Fruit fly (Drosophila melanogaster): ENCODE results near the gene Clp.

Gene Clp

dm6 chr2L:850727-851257, 31.0 kb downstream of the Clp start, which contains the start of gene drongo:
Gene drongo (minus strand): TSS chr2L:851071.
- TF ChIP-seq Lpt (GFP tag; optimal IDR thresholded peaks at IDR 0.05) (peak; percentile 40), CG6792 (GFP tag; optimal IDR thresholded peaks at IDR 0.05) (no peak), eg (GFP tag; IDR thresholded peaks at IDR 0.05) (peak; percentile 51; the same call in 1 of the 3 replicates), CG11762 (GFP tag; optimal IDR thresholded peaks at IDR 0.05; ENCODE audit: insufficient read depth) (no peak), CG15336 (GFP tag; IDR thresholded peaks at IDR 0.05) (peak; percentile 46; the same call in 1 of the 2 replicates), fd85E (GFP tag; optimal IDR thresholded peaks at IDR 0.05) (no peak), CG3032 (tag; optimal IDR thresholded peaks at IDR 0.05) (peak; percentile 11), CG4318 (GFP tag; optimal IDR thresholded peaks at IDR 0.05) (no peak), Sox102F (GFP tag; optimal IDR thresholded peaks at IDR 0.05) (no peak), acj6 (GFP tag; optimal IDR thresholded peaks at IDR 0.05) (no peak), CG6163 (GFP tag; IDR thresholded peaks at IDR 0.05) (peak; percentile 64), cyc (GFP tag; optimal IDR thresholded peaks at IDR 0.05) (peak; percentile 15), Eip78C (GFP tag) (peak; percentile 74), Hr39 (GFP tag; optimal IDR thresholded peaks at IDR 0.05) (no peak), salr (GFP tag; optimal IDR thresholded peaks at IDR 0.05) (no peak), vri (GFP tag; optimal IDR thresholded peaks at IDR 0.05) (peak; percentile 61), fkh (GFP tag; optimal IDR thresholded peaks at IDR 0.05) (peak; percentile 90), net (GFP tag; optimal IDR thresholded peaks at IDR 0.05) (peak; percentile 21), CG32006 (GFP tag; optimal IDR thresholded peaks at IDR 0.05) (no peak), CG6854 (GFP tag; optimal IDR thresholded peaks at IDR 0.05) (peak; percentile 70), CG1621 (tag; optimal IDR thresholded peaks at IDR 0.05) (peak; percentile 13), Ets96B (tag; optimal IDR thresholded peaks at IDR 0.05) (no peak), CG16779 (tag; optimal IDR thresholded peaks at IDR 0.05) (peak; percentile 4), CG6276 (GFP tag; optimal IDR thresholded peaks at IDR 0.05) (no peak), CG6808 (GFP tag; optimal IDR thresholded peaks at IDR 0.05) (peak; percentile 37), Sox15 (GFP tag; optimal IDR thresholded peaks at IDR 0.05) (no peak), OdsH (GFP tag; optimal IDR thresholded peaks at IDR 0.05) (no peak), ss (GFP tag; optimal IDR thresholded peaks at IDR 0.05) (peak; percentile 38 to 48), dsx (GFP tag; optimal IDR thresholded peaks at IDR 0.05; ENCODE audit: poor library complexity, severe bottlenecking) (peak; percentile 58), Blimp-1 (GFP tag; optimal IDR thresholded peaks at IDR 0.05) (no peak), CG8119 (GFP tag; IDR thresholded peaks at IDR 0.05) (peak; percentile 13; the same call in 1 of the 3 replicates), svp (GFP tag) (peak; percentile 86), Smox (GFP tag; optimal IDR thresholded peaks at IDR 0.05) (no peak), CG3919 (GFP tag; optimal IDR thresholded peaks at IDR 0.05) (peak; percentile 27), esn (GFP tag; optimal IDR thresholded peaks at IDR 0.05) (peak; percentile 49), topi (GFP tag; optimal IDR thresholded peaks at IDR 0.05) (peak; percentile 18), Hr38 (GFP tag; optimal IDR thresholded peaks at IDR 0.05) (no peak), Gug (GFP tag; IDR thresholded peaks at IDR 0.05) (no peak), CG8319 (GFP tag; optimal IDR thresholded peaks at IDR 0.05) (no peak), CG9139 (GFP tag; optimal IDR thresholded peaks at IDR 0.05) (peak; percentile 33), CG31627 (GFP tag; optimal IDR thresholded peaks at IDR 0.05) (no peak), CG11902 (GFP tag; optimal IDR thresholded peaks at IDR 0.05) (no peak), Eip75B (GFP tag; optimal IDR thresholded peaks at IDR 0.05) (no peak), lz (GFP tag; optimal IDR thresholded peaks at IDR 0.05) (peak; percentile 19), Sox14 (GFP tag; optimal IDR thresholded peaks at IDR 0.05) (peak; percentile 60), Met (GFP tag; optimal IDR thresholded peaks at IDR 0.05) (peak; percentile 27)

Data from whole organism, prepupa.